Worm (Caenorhabditis elegans) whole organism, dauer: ENCODE results near the gene dct-8.

Experiments
- unc-62 ChIP-seq: sonication (generic microtip); optimal IDR thresholded peaks from 2 replicates; lab custom pipeline; 2017; ENCODE audit warnings: missing biosample characterization, missing genetic modification reagents, missing genetic modification characterization

dct-8 gene

ce11 chrIV:3894770-3895169 is at the start of gene dct-8:
Gene dct-8, plus strand, starts transcription at chrIV:3895070.
- TF ChIP-seq unc-62: no peak

ce11 chrIV:3847489-3847888 is 47.4 kb upstream of the dct-8 start:
- no peak for TF ChIP-seq unc-62

ce11 chrIV:3848985-3849384 is 45.9 kb upstream of the dct-8 start:
- no peak for TF ChIP-seq unc-62

- TF ChIP-seq unc-62: no peak
These were observed 41.3 kb upstream of the dct-8 start for ce11 chrIV:3853557-3853956.

ce11 chrIV:3854606-3855005 is 40.3 kb upstream of the dct-8 start:
- no peak for TF ChIP-seq unc-62

ce11 chrIV:3855543-3855942 is 39.3 kb upstream of the dct-8 start, which contains the start of gene zag-1:
Gene zag-1, plus strand, starts transcription at chrIV:3855843.
- no peak for TF ChIP-seq unc-62

- no peak for TF ChIP-seq unc-62
These were observed 38.7 kb upstream of the dct-8 start for ce11 chrIV:3856190-3856589.

ce11 chrIV:3857999-3858552 is 36.8 kb upstream of the dct-8 start:
- no peak for TF ChIP-seq unc-62

- no peak for TF ChIP-seq unc-62
These were observed 35.3 kb upstream of the dct-8 start for ce11 chrIV:3859552-3859951.

ce11 chrIV:3860419-3860818 is 34.5 kb upstream of the dct-8 start:
- TF ChIP-seq unc-62: no peak

ce11 chrIV:3862948-3863347 is 31.9 kb upstream of the dct-8 start:
- TF ChIP-seq unc-62: no peak

- no peak for TF ChIP-seq unc-62
These were observed 29.9 kb upstream of the dct-8 start, which contains the start of gene aat-8 for ce11 chrIV:3864944-3865343. Gene aat-8, minus strand, starts transcription at chrIV:3865044.

- no peak for TF ChIP-seq unc-62
These were observed 28.9 kb upstream of the dct-8 start for ce11 chrIV:3866018-3866417.

ce11 chrIV:3867252-3867651 is 27.6 kb upstream of the dct-8 start, which contains the start of gene F37C4.4:
Gene F37C4.4, plus strand, starts transcription at chrIV:3867309.
- TF ChIP-seq unc-62: no peak

ce11 chrIV:3869875-3870274 is 25.0 kb upstream of the dct-8 start:
- TF ChIP-seq unc-62: no peak

- no peak for TF ChIP-seq unc-62
These were observed 21.7 kb upstream of the dct-8 start for ce11 chrIV:3873195-3873594.

ce11 chrIV:3873706-3874105 is 21.2 kb upstream of the dct-8 start, which contains the start of gene F37C4.5:
Gene F37C4.5, minus strand, starts transcription at chrIV:3873806.
- TF ChIP-seq unc-62: no peak

- no peak for TF ChIP-seq unc-62
These were observed 20.5 kb upstream of the dct-8 start for ce11 chrIV:3874417-3874816.

- no peak for TF ChIP-seq unc-62
These were observed 19.6 kb upstream of the dct-8 start for ce11 chrIV:3875260-3875659.
